Worm (Caenorhabditis elegans): ENCODE results near the gene C55C3.1.

The C55C3.1 gene

DNA sequence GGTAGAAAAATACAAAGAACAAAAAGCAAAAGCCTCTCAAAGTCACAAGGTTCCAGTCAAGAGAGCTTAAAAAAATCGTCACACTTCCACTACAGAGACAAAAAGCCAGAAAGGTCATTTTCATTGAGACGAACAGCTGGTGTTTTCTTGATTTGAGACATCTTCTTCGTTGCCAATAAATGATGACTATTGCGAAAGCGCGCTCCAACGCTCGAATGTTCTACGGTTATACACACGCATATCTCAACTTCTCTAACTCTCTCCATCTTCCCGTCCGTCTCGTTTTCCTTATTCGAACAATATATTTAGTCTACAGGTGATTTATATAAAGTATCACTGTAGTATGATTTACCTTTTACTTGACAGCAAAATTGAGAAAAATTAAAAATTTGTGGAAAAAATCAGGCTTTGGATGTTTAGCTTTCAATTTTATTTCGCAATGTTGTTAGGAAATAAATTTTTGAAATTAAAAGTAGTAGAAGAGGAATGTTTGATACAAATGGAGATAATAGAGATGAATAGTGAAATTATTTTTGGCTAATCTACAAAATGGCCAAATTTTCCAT lies 43.5 kb upstream of the C55C3.1 start (continued):
- TF ChIP-seq saeg-2 (GFP tag; IDR thresholded peaks at IDR 0.05) (no peak), daf-19 (GFP tag; conservative IDR thresholded peaks at IDR 0.05) (no peak), pqm-1 (tag; optimal IDR thresholded peaks at IDR 0.05) (no peak), nhr-77 (tag; optimal IDR thresholded peaks at IDR 0.05) (no peak), Y75B8A.6 (GFP tag; IDR thresholded peaks at IDR 0.05) (no peak), ctbp-1 (GFP tag; IDR thresholded peaks at IDR 0.05) (no peak), R02D3.7 (tag; optimal IDR thresholded peaks at IDR 0.05) (no peak), attf-4 (tag; optimal IDR thresholded peaks at IDR 0.05) (no peak), zfp-2 (tag; optimal IDR thresholded peaks at IDR 0.05) (no peak), nhr-237 (tag; optimal IDR thresholded peaks at IDR 0.05) (no peak), Y105C5A.15 (GFP tag; IDR thresholded peaks at IDR 0.05) (no peak), fos-1 (tag; optimal IDR thresholded peaks at IDR 0.05) (no peak), lim-7 (GFP tag; IDR thresholded peaks at IDR 0.05) (no peak; the same call in 1 of the 2 replicates), F37D6.2 (tag; optimal IDR thresholded peaks at IDR 0.05) (no peak), aha-1 (tag) (peak; percentile 97), ZK337.2 (GFP tag; IDR thresholded peaks at IDR 0.05) (no peak), lin-15B (tag; optimal IDR thresholded peaks at IDR 0.05) (no peak), zip-11 (GFP tag; IDR thresholded peaks at IDR 0.05) (no peak), spr-3 (GFP tag; optimal IDR thresholded peaks at IDR 0.05) (no peak), unc-62 (GFP tag; optimal IDR thresholded peaks at IDR 0.05 in 1 of 2) (peak in 1 of 2 experiments; percentile 24), unc-62 (tag; optimal IDR thresholded peaks at IDR 0.05) (no peak), duxl-1 (tag; optimal IDR thresholded peaks at IDR 0.05; ENCODE audit: poor library complexity) (no peak), ztf-11 (tag; optimal IDR thresholded peaks at IDR 0.05) (no peak), nhr-10 (tag; optimal IDR thresholded peaks at IDR 0.05) (no peak), lin-1 (GFP tag; IDR thresholded peaks at IDR 0.05) (no peak), snpc-1.2 (GFP tag; IDR thresholded peaks at IDR 0.05) (no peak), daf-16 (GFP tag; optimal IDR thresholded peaks at IDR 0.05) (peak in 1 of 2 experiments; percentile 5), daf-16 (tag; optimal IDR thresholded peaks at IDR 0.05) (peak; percentile 15), daf-12 (tag; optimal IDR thresholded peaks at IDR 0.05) (no peak)

DNA sequence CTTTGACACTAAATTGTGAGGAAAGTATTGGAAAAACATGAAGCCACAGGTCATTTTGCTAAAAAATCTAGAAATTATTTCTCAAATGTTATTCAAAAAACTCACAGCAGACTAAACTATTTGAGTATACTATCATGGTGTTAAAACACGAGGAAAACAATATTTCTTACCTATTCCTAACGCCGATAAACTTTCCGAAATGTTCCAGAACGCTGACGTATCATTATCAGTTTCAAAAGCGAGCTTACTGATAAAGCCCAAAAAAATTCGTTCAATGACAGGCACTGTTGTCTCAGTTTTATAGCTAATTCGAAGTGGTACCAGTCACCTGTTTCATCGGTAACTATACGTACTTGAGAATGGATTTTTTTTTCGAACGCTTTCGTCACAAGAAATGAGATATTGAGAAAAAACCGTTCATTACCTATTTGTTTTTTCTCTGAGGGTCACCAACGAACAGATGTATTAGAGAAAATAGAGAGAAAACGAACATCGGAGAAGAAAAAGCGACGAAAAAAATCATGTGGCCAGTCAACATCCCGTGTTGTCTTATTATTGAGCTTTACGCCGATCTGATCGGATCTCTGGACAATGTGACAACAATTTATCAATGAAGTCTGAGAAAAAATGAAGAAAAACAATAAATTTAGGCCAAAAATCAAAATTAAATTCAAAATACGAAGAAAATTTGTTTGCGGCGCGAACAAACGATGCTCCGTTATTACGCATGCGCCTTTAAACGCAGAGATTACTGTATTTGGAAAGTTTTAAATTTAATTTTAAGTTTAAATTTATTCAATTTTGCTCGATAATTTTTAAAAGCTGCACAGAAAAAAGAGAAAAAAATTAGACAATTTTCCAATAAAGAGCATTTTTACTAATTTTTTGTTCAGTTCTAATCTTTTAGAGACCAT lies 42.5 kb upstream of the C55C3.1 start:
- TF ChIP-seq zip-11 (GFP tag; IDR thresholded peaks at IDR 0.05) (no peak), nhr-102 (tag; optimal IDR thresholded peaks at IDR 0.05) (no peak), lim-7 (GFP tag; IDR thresholded peaks at IDR 0.05) (no peak), mep-1 (tag; optimal IDR thresholded peaks at IDR 0.05) (no peak), dmd-6 (GFP tag; IDR thresholded peaks at IDR 0.05) (peak; percentile 84), cey-2 (tag; optimal IDR thresholded peaks at IDR 0.05; ENCODE audit: borderline replicate concordance, insufficient read depth) (no peak), tag-97 (GFP tag; IDR thresholded peaks at IDR 0.05) (no peak), gei-8 (GFP tag; optimal IDR thresholded peaks at IDR 0.05) (no peak), attf-4 (tag; optimal IDR thresholded peaks at IDR 0.05) (no peak), ztf-7 (tag; optimal IDR thresholded peaks at IDR 0.05) (no peak), pqm-1 (tag; optimal IDR thresholded peaks at IDR 0.05) (peak; percentile 15), hmg-1.1 (GFP tag; IDR thresholded peaks at IDR 0.05) (no peak), mdl-1 (tag; optimal IDR thresholded peaks at IDR 0.05) (no peak), lin-1 (GFP tag; IDR thresholded peaks at IDR 0.05) (0 out of 2 replicates have a peak, but pooled peaks have one; percentile 14), nhr-77 (tag; optimal IDR thresholded peaks at IDR 0.05) (no peak), nhr-76 (tag; optimal IDR thresholded peaks at IDR 0.05) (no peak), jun-1 (tag; optimal IDR thresholded peaks at IDR 0.05) (no peak), ZK546.5 (tag; optimal IDR thresholded peaks at IDR 0.05) (no peak), hlh-30 (tag; optimal IDR thresholded peaks at IDR 0.05; ENCODE audit: insufficient read depth) (peak; percentile 58), nhr-41 (GFP tag; IDR thresholded peaks at IDR 0.05) (no peak), dve-1 (tag; optimal IDR thresholded peaks at IDR 0.05; ENCODE audit: insufficient read depth) (peak; percentile 93), ceh-44 (GFP tag; IDR thresholded peaks at IDR 0.05) (no peak), Y5F2A.4 (GFP tag; optimal IDR thresholded peaks at IDR 0.05) (no peak), snpc-1.2 (GFP tag; IDR thresholded peaks at IDR 0.05) (peak; percentile 87), F37D6.2 (tag; optimal IDR thresholded peaks at IDR 0.05) (no peak), rbr-2 (tag; optimal IDR thresholded peaks at IDR 0.05) (no peak), ctbp-1 (GFP tag; IDR thresholded peaks at IDR 0.05) (no peak), unc-39 (tag; optimal IDR thresholded peaks at IDR 0.05) (no peak), set-16 (GFP tag; IDR thresholded peaks at IDR 0.05) (no peak)
